Fruit fly (Drosophila melanogaster) whole organism, embryonic: ENCODE measurements around the gene CG7806.

Source experiments
- ATbp ChIP-seq: fragments of 200-800 bp; sonication (Bioruptor generic); optimal IDR thresholded peaks from 2 replicates; lab custom pipeline; 2017; ENCODE audit warnings: missing biosample characterization, mild to moderate bottlenecking, missing genetic modification characterization, missing genetic modification reagents
- Blimp-1 ChIP-seq: fragments of 200-800 bp; sonication (Bioruptor generic); optimal IDR thresholded peaks from 3 replicates; lab custom pipeline; 2018; ENCODE audit warnings: missing biosample characterization, missing genetic modification characterization, mild to moderate bottlenecking, moderate library complexity, missing genetic modification reagents
- CG10959 ChIP-seq: fragments of 200-800 bp; sonication (Bioruptor generic); IDR thresholded peaks from 2 replicates; pipeline ENCODE4 v1.3.6; 2022; ENCODE audit warnings: missing biosample characterization, missing genetic modification characterization
- CG12236 ChIP-seq: fragments of 200-800 bp; sonication (Bioruptor generic); optimal IDR thresholded peaks from 2 replicates; lab custom pipeline; 2016; ENCODE audit warnings: missing biosample characterization, missing genetic modification characterization
- CG12391 ChIP-seq: fragments of 200-800 bp; sonication (Bioruptor generic); optimal IDR thresholded peaks from 3 replicates; lab custom pipeline; 2018; ENCODE audit warnings: missing biosample characterization, mild to moderate bottlenecking, missing genetic modification characterization, moderate library complexity
- CG12659 ChIP-seq: fragments of 200-800 bp; sonication (Bioruptor generic); optimal IDR thresholded peaks from 3 replicates; lab custom pipeline; 2017; ENCODE audit warnings: mild to moderate bottlenecking, missing biosample characterization, missing genetic modification reagents, missing genetic modification characterization
- CG14710 ChIP-seq: fragments of 200-800 bp; sonication (Bioruptor generic); optimal IDR thresholded peaks from 3 replicates; lab custom pipeline; 2019; ENCODE audit warnings: missing biosample characterization, mild to moderate bottlenecking, missing genetic modification characterization, moderate library complexity
- CG17361 ChIP-seq: fragments of 200-800 bp; sonication (Bioruptor generic); IDR thresholded peaks from 3 replicates; pipeline ENCODE4 v1.3.6; 2022; ENCODE audit warnings: missing biosample characterization, missing genetic modification characterization
- CG17802 ChIP-seq: fragments of 200-800 bp; sonication (Bioruptor generic); optimal IDR thresholded peaks from 2 replicates; lab custom pipeline; 2018; ENCODE audit warnings: missing biosample characterization, mild to moderate bottlenecking, missing genetic modification characterization, moderate library complexity
- CG2120 ChIP-seq: fragments of 200-800 bp; sonication (Bioruptor generic); optimal IDR thresholded peaks from 3 replicates; lab custom pipeline; 2016; ENCODE audit warnings: missing biosample characterization, missing genetic modification characterization
- CG2199 ChIP-seq: fragments of 200-800 bp; sonication (Bioruptor generic); IDR thresholded peaks from 3 replicates; pipeline ENCODE4 v1.3.6; 2022; ENCODE audit warnings: missing biosample characterization, missing genetic modification characterization
- CG30020 ChIP-seq: fragments of 200-800 bp; optimal IDR thresholded peaks from 2 replicates; lab custom pipeline; 2019; ENCODE audit warnings: missing biosample characterization, mild to moderate bottlenecking, missing genetic modification characterization, moderate library complexity
- CG30431 ChIP-seq: fragments of 200-800 bp; sonication (Bioruptor generic); optimal IDR thresholded peaks from 2 replicates; lab custom pipeline; 2017; ENCODE audit warnings: missing biosample characterization, missing genetic modification characterization
- CG34224 ChIP-seq: fragments of 200-800 bp; sonication (Bioruptor generic); IDR thresholded peaks from 3 replicates; pipeline ENCODE4 v1.3.6; 2022; ENCODE audit warnings: missing biosample characterization, missing genetic modification characterization; ENCODE audit not compliant: partially characterized antibody
- CG4282 ChIP-seq: fragments of 200-800 bp; sonication (Bioruptor generic); optimal IDR thresholded peaks from 2 replicates; lab custom pipeline; 2016; ENCODE audit warnings: missing biosample characterization, missing genetic modification characterization
- CG4328 ChIP-seq: fragments of 200-800 bp; sonication (Bioruptor generic); optimal IDR thresholded peaks from 3 replicates; lab custom pipeline; 2017; ENCODE audit warnings: missing biosample characterization, missing genetic modification reagents, missing genetic modification characterization
- CG4404 ChIP-seq: fragments of 200-800 bp; sonication (Bioruptor generic); IDR thresholded peaks from 2 replicates; pipeline ENCODE4 v1.3.6; 2022; ENCODE audit warnings: missing biosample characterization, missing genetic modification characterization
- CG4707 ChIP-seq: fragments of 200-800 bp; sonication (Bioruptor generic); optimal IDR thresholded peaks from 2 replicates; lab custom pipeline; 2018; ENCODE audit warnings: missing biosample characterization, mild to moderate bottlenecking, missing genetic modification characterization, moderate library complexity
- CG6683 ChIP-seq: fragments of 200-800 bp; sonication (Bioruptor generic); optimal IDR thresholded peaks from 2 replicates; lab custom pipeline; 2017; ENCODE audit warnings: missing biosample characterization, mild to moderate bottlenecking, missing genetic modification characterization, missing genetic modification reagents
- CG7556 ChIP-seq: fragments of 200-800 bp; sonication (Bioruptor generic); optimal IDR thresholded peaks from 2 replicates; lab custom pipeline; 2017; ENCODE audit warnings: missing biosample characterization, mild to moderate bottlenecking, missing genetic modification characterization
- CG8388 ChIP-seq: fragments of 200-800 bp; sonication (Bioruptor generic); optimal IDR thresholded peaks from 2 replicates; lab custom pipeline; 2019; ENCODE audit warnings: missing biosample characterization, mild to moderate bottlenecking, missing genetic modification characterization, moderate library complexity
- Hsf ChIP-seq: fragments of 200-800 bp; sonication (Bioruptor generic); optimal IDR thresholded peaks from 3 replicates; lab custom pipeline; 2016; ENCODE audit warnings: missing biosample characterization, missing genetic modification characterization
- Meics ChIP-seq: fragments of 200-800 bp; sonication (Bioruptor generic); optimal IDR thresholded peaks from 2 replicates; lab custom pipeline; 2017; ENCODE audit warnings: missing biosample characterization, mild to moderate bottlenecking, missing genetic modification characterization
- Sin3A ChIP-seq: fragments of >200 bp; optimal IDR thresholded peaks from 2 replicates; lab custom pipeline; 2018
- Spps ChIP-seq: fragments of 200-800 bp; sonication (Bioruptor generic); optimal IDR thresholded peaks from 2 replicates; lab custom pipeline; 2018; ENCODE audit warnings: missing biosample characterization, mild to moderate bottlenecking, missing genetic modification characterization
- Stat92E ChIP-seq, 3 experiments: fragments of >200 bp in 2 of 3; fragments of 200-800 bp in 1 of 3; sonication (Bioruptor generic) in 1 of 3; optimal IDR thresholded peaks; 2 replicates each; lab custom pipeline; 2017 to 2019; ENCODE audit warnings: missing biosample characterization in 3 of 3, missing genetic modification characterization in 3 of 3, mild to moderate bottlenecking in 1 of 3, moderate library complexity in 1 of 3
- Trl ChIP-seq, 3 experiments: fragments of >200 bp in 2 of 3; fragments of 200-800 bp in 1 of 3; sonication (Bioruptor generic) in 1 of 3; optimal IDR thresholded peaks; 2 replicates in 1 of 3; 3 replicates in 2 of 3; lab custom pipeline; 2016 to 2017; ENCODE audit warnings: missing biosample characterization in 1 of 3, missing genetic modification characterization in 1 of 3
- Vsx1 ChIP-seq: fragments of 200-800 bp; sonication (Bioruptor generic); optimal IDR thresholded peaks from 2 replicates; lab custom pipeline; 2017; ENCODE audit warnings: missing biosample characterization, mild to moderate bottlenecking, missing genetic modification characterization, missing genetic modification reagents
- Xbp1 ChIP-seq: fragments of 200-800 bp; sonication (Bioruptor generic); optimal IDR thresholded peaks from 3 replicates; lab custom pipeline; 2016; ENCODE audit warnings: missing biosample characterization, mild to moderate bottlenecking, missing genetic modification characterization
- ase ChIP-seq: fragments of 200-800 bp; sonication (Bioruptor generic); IDR thresholded peaks from 3 replicates; pipeline ENCODE4 v1.3.6; 2022; ENCODE audit warnings: missing biosample characterization, missing genetic modification characterization
- bowl ChIP-seq: fragments of 200-800 bp; sonication (Bioruptor generic); IDR thresholded peaks from 2 replicates; pipeline ENCODE4 v1.3.6; 2022; ENCODE audit warnings: missing biosample characterization, missing genetic modification characterization
- bsh ChIP-seq, 2 experiments: fragments of 200-800 bp; sonication (Bioruptor generic); optimal IDR thresholded peaks; 2 replicates each; lab custom pipeline; 2017 to 2018; ENCODE audit warnings: mild to moderate bottlenecking in 2 of 2, missing biosample characterization in 2 of 2, missing genetic modification characterization in 2 of 2, moderate library complexity in 1 of 2
- btn ChIP-seq: fragments of 200-800 bp; sonication (Bioruptor generic); optimal IDR thresholded peaks from 2 replicates; lab custom pipeline; 2016; ENCODE audit warnings: missing biosample characterization, missing genetic modification characterization
- crp ChIP-seq, 2 experiments: fragments of 200-800 bp; sonication (Bioruptor generic); optimal IDR thresholded peaks; 2 replicates in 1 of 2; 3 replicates in 1 of 2; lab custom pipeline; 2017; ENCODE audit warnings: missing biosample characterization in 2 of 2, missing genetic modification characterization in 2 of 2, mild to moderate bottlenecking in 1 of 2, moderate library complexity in 1 of 2
- dati ChIP-seq: fragments of 200-800 bp; sonication (Bioruptor generic); IDR thresholded peaks from 2 replicates; pipeline ENCODE4 v1.3.6; 2022; ENCODE audit warnings: missing biosample characterization, missing genetic modification characterization
- dimm ChIP-seq: fragments of 200-800 bp; sonication (Bioruptor generic); IDR thresholded peaks from 2 replicates; pipeline ENCODE4 v1.3.6; 2022; ENCODE audit warnings: missing biosample characterization, missing genetic modification characterization
- fd3F ChIP-seq: fragments of 200-800 bp; sonication (Bioruptor generic); optimal IDR thresholded peaks from 2 replicates; lab custom pipeline; 2018; ENCODE audit warnings: missing biosample characterization, mild to moderate bottlenecking, missing genetic modification characterization, moderate library complexity
- jing ChIP-seq: fragments of 200-800 bp; sonication (Bioruptor generic); optimal IDR thresholded peaks from 2 replicates; lab custom pipeline; 2018; ENCODE audit warnings: missing biosample characterization, mild to moderate bottlenecking, missing genetic modification characterization
- kay ChIP-seq: fragments of 200-800 bp; sonication (Bioruptor generic); optimal IDR thresholded peaks from 2 replicates; lab custom pipeline; 2016; ENCODE audit warnings: missing biosample characterization, missing genetic modification characterization
- lola ChIP-seq, 3 experiments: fragments of >200 bp in 2 of 3; fragments of 200-800 bp in 1 of 3; sonication (Bioruptor generic) in 1 of 3; optimal IDR thresholded peaks; 2 replicates each; lab custom pipeline; 2017 to 2019; ENCODE audit warnings: missing biosample characterization in 3 of 3, missing genetic modification characterization in 3 of 3, mild to moderate bottlenecking in 1 of 3, moderate library complexity in 1 of 3
- mirr ChIP-seq: fragments of 200-800 bp; sonication (Bioruptor generic); optimal IDR thresholded peaks from 3 replicates; lab custom pipeline; 2018; ENCODE audit warnings: missing biosample characterization, mild to moderate bottlenecking, missing genetic modification characterization
- otp ChIP-seq: fragments of 200-800 bp; sonication (Bioruptor generic); IDR thresholded peaks from 3 replicates; pipeline ENCODE4, ENCODE4 v1.3.6; 2022; ENCODE audit warnings: missing biosample characterization, missing genetic modification characterization
- pzg ChIP-seq: fragments of 200-800 bp; sonication (Bioruptor generic); optimal IDR thresholded peaks from 3 replicates; lab custom pipeline; 2018; ENCODE audit warnings: missing biosample characterization, mild to moderate bottlenecking, missing genetic modification characterization, moderate library complexity
- scrt ChIP-seq: fragments of 200-800 bp; sonication (Bioruptor generic); optimal IDR thresholded peaks from 2 replicates; lab custom pipeline; 2018; ENCODE audit warnings: missing biosample characterization, mild to moderate bottlenecking, missing genetic modification characterization, moderate library complexity
- so ChIP-seq: fragments of 200-800 bp; sonication (Bioruptor generic); IDR thresholded peaks from 3 replicates; pipeline ENCODE4 v1.3.6; 2022; ENCODE audit warnings: missing biosample characterization, missing genetic modification characterization
- tna ChIP-seq: fragments of 200-800 bp; sonication (Bioruptor generic); IDR thresholded peaks from 2 replicates; pipeline ENCODE4 v1.3.6; 2022; ENCODE audit warnings: missing biosample characterization, missing genetic modification characterization; ENCODE audit not compliant: partially characterized antibody
- wek ChIP-seq: fragments of 200-800 bp; sonication (Bioruptor generic); optimal IDR thresholded peaks from 3 replicates; lab custom pipeline; 2018; ENCODE audit warnings: missing biosample characterization, mild to moderate bottlenecking, missing genetic modification characterization, moderate library complexity

Gene CG7806

DNA sequence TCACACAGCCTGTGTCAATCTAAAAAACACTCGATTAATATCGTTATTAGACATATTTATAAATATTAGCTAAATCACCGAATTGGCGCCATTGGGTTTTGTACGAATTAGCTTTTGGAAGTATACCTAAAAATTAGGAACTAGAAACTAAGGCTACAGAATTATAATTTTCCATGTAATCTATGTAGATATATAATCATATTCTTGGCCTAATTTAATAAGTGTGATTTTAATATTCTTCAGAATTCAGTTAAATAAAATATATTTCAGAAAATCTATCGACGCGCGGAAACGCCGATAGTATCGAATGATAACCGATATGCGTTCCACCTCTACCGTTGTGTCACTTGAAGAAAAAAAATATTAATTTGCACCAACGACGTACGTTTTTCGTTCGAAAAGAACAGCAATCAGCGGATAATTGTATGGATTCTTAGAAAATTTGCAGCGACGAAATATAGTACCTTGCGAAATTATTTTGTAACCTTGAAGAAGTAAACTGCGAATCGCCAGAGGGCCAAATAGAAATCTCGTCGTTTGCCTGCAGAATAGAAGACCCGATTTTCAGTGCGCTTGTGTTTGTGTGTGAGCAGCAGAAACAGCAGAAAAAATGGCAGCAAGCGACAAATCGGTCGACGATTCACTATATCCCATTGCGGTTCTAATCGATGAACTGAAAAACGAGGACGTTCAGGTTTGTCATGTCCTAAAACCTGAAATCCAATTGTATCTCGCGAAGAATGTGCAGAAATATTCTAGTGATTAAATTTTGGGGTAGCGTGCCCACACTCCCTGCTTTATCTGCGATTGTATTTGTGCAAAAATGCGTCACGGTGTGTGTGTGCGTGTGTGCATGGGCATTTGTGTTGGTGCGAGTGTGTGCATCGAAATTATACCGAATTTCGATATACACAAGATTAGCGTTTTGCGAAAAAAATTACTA, 54.8 kb downstream of the CG7806 start, which contains the start of gene Pp2A-29B (continued):
- TF ChIP-seq tna (GFP tag; lab: Robert Waterston, UW) = peak; percentile 95
- no peak for TF ChIP-seq ATbp (GFP tag; lab: Kevin White, UChicago)
- TF ChIP-seq bsh (GFP tag; optimal IDR thresholded peaks at IDR 0.05; lab: Kevin White, UChicago) = no peak
- no peak for TF ChIP-seq CG6683 (GFP tag; lab: Kevin White, UChicago)
- peak; percentile 97 for TF ChIP-seq CG34224
- TF ChIP-seq Stat92E (GFP tag; optimal IDR thresholded peaks at IDR 0.05; lab: Kevin White, UChicago) = peak in 1 of 3 experiments; percentile 14
- TF ChIP-seq Meics (GFP tag; lab: Kevin White, UChicago) = no peak
- no peak for TF ChIP-seq CG8388 (GFP tag; lab: Kevin White, UChicago)
- no peak for TF ChIP-seq CG4282 (GFP tag; lab: Kevin White, UChicago)
- peak; percentile 71 for TF ChIP-seq CG30020 (tag; lab: Kevin White, UChicago)
- no peak for TF ChIP-seq CG4404 (GFP tag; lab: Robert Waterston, UW)
- no peak for TF ChIP-seq bowl (GFP tag; lab: Robert Waterston, UW)
- no peak for TF ChIP-seq CG7556 (GFP tag; lab: Kevin White, UChicago)
- peak; percentile 39 for TF ChIP-seq Xbp1 (GFP tag; lab: Kevin White, UChicago)
- no peak for TF ChIP-seq otp (GFP tag; lab: Robert Waterston, UW)
- TF ChIP-seq Spps = no peak
- peak; percentile 64 for TF ChIP-seq Vsx1 (GFP tag; lab: Kevin White, UChicago)
- TF ChIP-seq Trl (optimal IDR thresholded peaks at IDR 0.05; lab: Kevin White, UChicago) = no peak
- peak; percentile 3 for TF ChIP-seq Trl (GFP tag; optimal IDR thresholded peaks at IDR 0.05; lab: Kevin White, UChicago)
- no peak for TF ChIP-seq jing (GFP tag; lab: Kevin White, UChicago)
- no peak for TF ChIP-seq so
- peak in 1 of 3 experiments; percentile 32 for TF ChIP-seq lola (GFP tag; optimal IDR thresholded peaks at IDR 0.05; lab: Kevin White, UChicago)
- TF ChIP-seq dati (GFP tag; lab: Robert Waterston, UW) = no peak
- TF ChIP-seq dimm (GFP tag; lab: Robert Waterston, UW) = no peak
- no peak for TF ChIP-seq CG30431 (GFP tag; lab: Kevin White, UChicago)
- no peak for TF ChIP-seq mirr (GFP tag; lab: Kevin White, UChicago)
- peak; percentile 67; the same call in 2 of the 3 replicates for TF ChIP-seq CG17361
- TF ChIP-seq ase (GFP tag; lab: Robert Waterston, UW) = no peak
- no peak for TF ChIP-seq CG2199
- TF ChIP-seq CG17802 (tag; lab: Kevin White, UChicago) = no peak
- TF ChIP-seq CG2120 (GFP tag; lab: Kevin White, UChicago) = peak; percentile 19
- no peak for TF ChIP-seq crp (GFP tag; optimal IDR thresholded peaks at IDR 0.05; lab: Kevin White, UChicago)
- peak; percentile 18 for TF ChIP-seq Hsf
- peak; percentile 32 for TF ChIP-seq Sin3A (lab: Kevin White, UChicago)
- TF ChIP-seq CG10959 (GFP tag; lab: Robert Waterston, UW) = no peak
- TF ChIP-seq scrt (GFP tag; lab: Kevin White, UChicago) = peak; percentile 22
- no peak for TF ChIP-seq CG4707 (GFP tag; lab: Kevin White, UChicago)
- peak; percentile 7 for TF ChIP-seq CG4328 (GFP tag; lab: Kevin White, UChicago)
- no peak for TF ChIP-seq fd3F (GFP tag; lab: Kevin White, UChicago)
- peak; percentile 54 for TF ChIP-seq CG12391
- peak; percentile 83 for TF ChIP-seq CG14710
- no peak for TF ChIP-seq CG12236 (GFP tag; lab: Kevin White, UChicago)
- TF ChIP-seq kay (GFP tag; lab: Kevin White, UChicago) = no peak
- no peak for TF ChIP-seq wek
- no peak for TF ChIP-seq btn
- TF ChIP-seq Blimp-1 (GFP tag; lab: Kevin White, UChicago) = no peak
- peak; percentile 69 for TF ChIP-seq CG12659 (GFP tag; lab: Kevin White, UChicago)
- TF ChIP-seq pzg (GFP tag; lab: Kevin White, UChicago) = peak; percentile 64
